Worm (Caenorhabditis elegans): ENCODE measurements around the gene K02D10.1.

DNA sequence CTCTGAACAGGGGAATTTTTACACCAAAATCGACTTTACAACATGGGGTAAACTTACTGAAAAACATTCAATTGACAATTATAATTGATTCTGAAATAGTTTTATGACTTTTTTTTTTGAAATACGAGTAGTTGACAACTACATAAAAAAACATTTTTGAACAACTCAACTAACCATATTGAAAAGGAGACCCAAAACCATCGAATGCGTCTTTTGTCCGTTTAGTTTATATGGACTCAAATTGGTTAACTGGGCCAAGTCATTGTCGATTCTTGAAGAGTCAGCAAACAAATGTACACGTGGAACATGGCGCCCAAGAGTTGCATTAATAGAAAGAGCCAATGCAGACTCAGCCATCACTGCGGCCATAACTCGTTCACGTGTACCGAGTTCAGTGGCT is 2.9 kb upstream of the K02D10.1 start:
- TF ChIP-seq ztf-23 (GFP tag; IDR thresholded peaks at IDR 0.05): no peak
- no peak for TF ChIP-seq flt-1 (GFP tag; IDR thresholded peaks at IDR 0.05)
- TF ChIP-seq T22C8.4 (GFP tag; IDR thresholded peaks at IDR 0.05): no peak
- TF ChIP-seq ztf-29 (GFP tag; IDR thresholded peaks at IDR 0.05): no peak
- no peak for TF ChIP-seq cog-1 (tag; optimal IDR thresholded peaks at IDR 0.05)
- TF ChIP-seq tab-1 (GFP tag; IDR thresholded peaks at IDR 0.05): no peak
- TF ChIP-seq ref-1 (GFP tag; conservative IDR thresholded peaks at IDR 0.05): no peak
- no peak for TF ChIP-seq klf-2 (GFP tag; conservative IDR thresholded peaks at IDR 0.05)
- TF ChIP-seq med-1 (GFP tag; optimal IDR thresholded peaks at IDR 0.05; ENCODE audit: insufficient read depth): no peak
